Fruit fly (Drosophila melanogaster): ENCODE data around the gene dpr5.

Gene dpr5

DNA sequence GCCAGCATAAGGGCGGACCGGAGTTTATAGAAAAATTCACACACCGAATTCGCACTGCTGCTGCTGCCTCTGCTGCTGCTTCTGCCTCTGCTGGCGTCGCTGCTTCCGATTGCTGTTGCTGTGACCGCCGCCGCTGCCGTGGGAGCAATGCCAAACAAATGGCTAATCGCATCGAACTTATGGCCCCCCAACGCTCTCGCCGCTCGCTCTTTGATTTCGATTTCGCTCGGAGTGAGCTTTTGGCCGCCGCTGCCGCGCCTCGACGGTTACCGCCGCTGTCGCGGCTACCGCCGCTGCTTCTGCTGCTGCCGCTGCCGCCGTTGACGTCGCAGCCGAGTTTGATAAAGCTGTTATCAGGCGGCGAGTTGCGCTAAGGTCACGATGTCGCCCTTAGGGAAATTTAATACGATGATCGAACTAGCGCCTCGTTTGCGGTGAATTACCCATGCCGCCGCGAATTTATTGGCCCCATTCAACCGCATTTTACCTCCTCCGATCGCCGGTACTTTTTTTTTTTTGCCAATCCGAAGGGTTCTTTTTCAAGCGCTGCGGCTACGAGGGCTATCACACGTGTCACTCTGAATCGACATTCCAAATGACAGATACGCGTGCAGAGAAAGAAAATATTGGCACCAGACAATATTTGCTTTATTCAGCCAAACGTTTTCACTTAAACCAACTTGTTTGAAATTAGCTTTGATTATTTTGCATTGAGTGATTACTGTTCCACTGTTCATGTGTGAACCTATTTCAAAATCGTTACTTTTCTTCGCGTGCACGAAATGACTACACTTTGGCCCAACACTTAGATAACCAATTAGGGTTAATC, 41.5 kb upstream of the dpr5 start (continued):
- TF ChIP-seq otp (GFP tag; IDR thresholded peaks at IDR 0.05): peak; percentile 67; the same call in 2 of the 3 replicates
- TF ChIP-seq Mad (GFP tag; optimal IDR thresholded peaks at IDR 0.05): peak; percentile 40
- TF ChIP-seq CG17361 (GFP tag; IDR thresholded peaks at IDR 0.05): peak; percentile 59; the same call in 1 of the 3 replicates
- peak; percentile 21 for TF ChIP-seq CG13894 (tag; optimal IDR thresholded peaks at IDR 0.05)
- peak; percentile 78 for TF ChIP-seq al (GFP tag; IDR thresholded peaks at IDR 0.05)
- no peak for TF ChIP-seq bigmax (GFP tag; optimal IDR thresholded peaks at IDR 0.05)
- TF ChIP-seq CG6254 (GFP tag; optimal IDR thresholded peaks at IDR 0.05): no peak
- TF ChIP-seq Hr78 (GFP tag; optimal IDR thresholded peaks at IDR 0.05): peak in 1 of 2 experiments; percentile 60
- peak; percentile 58 for TF ChIP-seq ems (GFP tag; optimal IDR thresholded peaks at IDR 0.05)
- TF ChIP-seq Fer3 (tag; optimal IDR thresholded peaks at IDR 0.05): peak; percentile 80
- TF ChIP-seq CG10366 (GFP tag; IDR thresholded peaks at IDR 0.05): peak; percentile 77
- peak; percentile 43 for TF ChIP-seq schlank (tag; optimal IDR thresholded peaks at IDR 0.05)
- TF ChIP-seq BEAF-32 (GFP tag; optimal IDR thresholded peaks at IDR 0.05): no peak
- TF ChIP-seq CG9876 (GFP tag; optimal IDR thresholded peaks at IDR 0.05): peak; percentile 37
- no peak; the same call in 2 of the 3 replicates for TF ChIP-seq gce (GFP tag; IDR thresholded peaks at IDR 0.05)
- peak; percentile 47; the same call in 1 of the 2 replicates for TF ChIP-seq CG10959 (GFP tag; IDR thresholded peaks at IDR 0.05)
- no peak for TF ChIP-seq CG4282 (GFP tag; optimal IDR thresholded peaks at IDR 0.05)
- peak; percentile 46 for TF ChIP-seq Myb (GFP tag; optimal IDR thresholded peaks at IDR 0.05)
- peak; percentile 38 for TF ChIP-seq az2 (GFP tag; optimal IDR thresholded peaks at IDR 0.05)
- no peak for TF ChIP-seq p53 (GFP tag; optimal IDR thresholded peaks at IDR 0.05)
- peak; percentile 92 for TF ChIP-seq CG12769 (tag; optimal IDR thresholded peaks at IDR 0.05)
- TF ChIP-seq CG16863 (GFP tag; optimal IDR thresholded peaks at IDR 0.05): peak; percentile 61
- TF ChIP-seq CG8089 (GFP tag; optimal IDR thresholded peaks at IDR 0.05): no peak
- no peak for TF ChIP-seq Hand (GFP tag; optimal IDR thresholded peaks at IDR 0.05)
- 0 out of 2 replicates have a peak, but pooled peaks have one; percentile 17 for TF ChIP-seq nerfin-2 (GFP tag; IDR thresholded peaks at IDR 0.05; ENCODE audit: partially characterized antibody)
- peak; percentile 21 for TF ChIP-seq NC2α (GFP tag; optimal IDR thresholded peaks at IDR 0.05)
- peak; percentile 49 for TF ChIP-seq CG13424 (tag; optimal IDR thresholded peaks at IDR 0.05)
- TF ChIP-seq pum (GFP tag; optimal IDR thresholded peaks at IDR 0.05): peak; percentile 69
- peak; percentile 83 for TF ChIP-seq gsb (GFP tag; IDR thresholded peaks at IDR 0.05)
- TF ChIP-seq Spps (tag; optimal IDR thresholded peaks at IDR 0.05): no peak
- peak; percentile 64 for TF ChIP-seq Blimp-1 (GFP tag; optimal IDR thresholded peaks at IDR 0.05)
- no peak for TF ChIP-seq crol (GFP tag; IDR thresholded peaks at IDR 0.05)
- peak; percentile 80 for TF ChIP-seq CG18599 (GFP tag; optimal IDR thresholded peaks at IDR 0.05)
- TF ChIP-seq CG6272 (GFP tag; IDR thresholded peaks at IDR 0.05): peak; percentile 63
- 0 out of 2 replicates have a peak, but pooled peaks have one; percentile 45 for TF ChIP-seq Poxn (GFP tag; IDR thresholded peaks at IDR 0.05)
- peak; percentile 53 for TF ChIP-seq emc (GFP tag; optimal IDR thresholded peaks at IDR 0.05)
- TF ChIP-seq Chrac-16 (GFP tag; optimal IDR thresholded peaks at IDR 0.05): peak; percentile 6
- TF ChIP-seq CG3726 (GFP tag; IDR thresholded peaks at IDR 0.05): no peak
- peak; percentile 20 for TF ChIP-seq CG7556 (GFP tag; optimal IDR thresholded peaks at IDR 0.05)
- TF ChIP-seq CG11456 (GFP tag; IDR thresholded peaks at IDR 0.05): peak; percentile 89
- peak in 1 of 2 experiments; percentile 4 for TF ChIP-seq crp (GFP tag; optimal IDR thresholded peaks at IDR 0.05)
- TF ChIP-seq nau (GFP tag; optimal IDR thresholded peaks at IDR 0.05): peak; percentile 1
- TF ChIP-seq CG4617 (GFP tag; optimal IDR thresholded peaks at IDR 0.05; ENCODE audit: borderline replicate concordance): no peak
- TF ChIP-seq insv (GFP tag; optimal IDR thresholded peaks at IDR 0.05): no peak
- no peak for TF ChIP-seq trh (GFP tag; optimal IDR thresholded peaks at IDR 0.05)
- no peak for TF ChIP-seq jigr1 (GFP tag; IDR thresholded peaks at IDR 0.05)
- peak; percentile 67 for TF ChIP-seq CG12071 (GFP tag; optimal IDR thresholded peaks at IDR 0.05)
